Worm (Caenorhabditis elegans) whole organism, L1 larva: ENCODE measurements around the gene ZC412.5.

Experiments
- C16A3.4 ChIP-seq: fragments of 150-350 bp; optimal IDR thresholded peaks from 2 replicates; lab custom pipeline; 2014; ENCODE audit warnings: missing biosample characterization, missing genetic modification characterization
- Y116A8C.19 ChIP-seq: sonication (generic microtip); optimal IDR thresholded peaks from 2 replicates; lab custom pipeline; 2016; ENCODE audit warnings: missing compliant biosample characterization, missing genetic modification characterization, borderline replicate concordance
- ama-1 ChIP-seq: fragments of 150-350 bp; optimal IDR thresholded peaks from 2 replicates; lab custom pipeline; 2014
- ceh-8 ChIP-seq: fragments of 200-800 bp; sonication (Bioruptor generic); optimal IDR thresholded peaks from 2 replicates; lab custom pipeline; 2018; ENCODE audit warnings: mild to moderate bottlenecking, missing genetic modification characterization, moderate library complexity, missing compliant biosample characterization
- ceh-82 ChIP-seq, 3 experiments: fragments of 150-350 bp in 1 of 3; sonication (generic microtip) in 2 of 3; optimal IDR thresholded peaks; 2 replicates each; lab custom pipeline; 2014 to 2017; ENCODE audit warnings: missing biosample characterization in 3 of 3, missing genetic modification characterization in 3 of 3
- ces-1 ChIP-seq: fragments of 150-350 bp; optimal IDR thresholded peaks from 2 replicates; lab custom pipeline; 2014; ENCODE audit warnings: missing biosample characterization, missing genetic modification reagents, missing genetic modification characterization
- dpl-1 ChIP-seq, 3 experiments: fragments of 150-350 bp in 2 of 3; sonication (generic microtip) in 1 of 3; optimal IDR thresholded peaks; 2 replicates each; lab custom pipeline; 2014 to 2017; ENCODE audit warnings: missing biosample characterization in 3 of 3, missing genetic modification characterization in 3 of 3, missing genetic modification reagents in 3 of 3
- dsc-1 ChIP-seq: sonication (generic microtip); optimal IDR thresholded peaks from 2 replicates; lab custom pipeline; 2016; ENCODE audit warnings: mild to moderate bottlenecking, missing genetic modification characterization, missing compliant biosample characterization
- efl-1 ChIP-seq, 4 experiments: fragments of 150-350 bp; optimal IDR thresholded peaks in 3 of 4; peaks in 1 of 4; 1 replicate in 1 of 4; 2 replicates in 3 of 4; lab custom pipeline; 2014; ENCODE audit warnings: missing biosample characterization in 2 of 4, missing genetic modification characterization in 2 of 4, missing genetic modification reagents in 2 of 4
- efl-3 ChIP-seq: fragments of 200-800 bp; sonication (Bioruptor generic); optimal IDR thresholded peaks from 2 replicates; lab custom pipeline; 2018; ENCODE audit warnings: mild to moderate bottlenecking, missing genetic modification characterization, missing compliant biosample characterization
- egl-27 ChIP-seq, 2 experiments: fragments of 150-350 bp in 1 of 2; sonication (generic microtip); optimal IDR thresholded peaks; 3 replicates each; lab custom pipeline; 2017 to 2018; ENCODE audit warnings: missing biosample characterization in 2 of 2, missing genetic modification characterization in 2 of 2, missing genetic modification reagents in 2 of 2
- ets-5 ChIP-seq: fragments of 200-800 bp; sonication (Bioruptor generic); IDR thresholded peaks from 2 replicates; pipeline ENCODE4 v1.3.6; 2022; ENCODE audit warnings: missing genetic modification characterization, missing compliant biosample characterization
- fkh-10 ChIP-seq: sonication (generic microtip); optimal IDR thresholded peaks from 2 replicates; lab custom pipeline; 2017; ENCODE audit warnings: missing biosample characterization, missing genetic modification reagents, missing genetic modification characterization
- hlh-17 ChIP-seq: fragments of 200-800 bp; sonication (Bioruptor generic); optimal IDR thresholded peaks from 2 replicates; lab custom pipeline; 2018; ENCODE audit warnings: missing genetic modification characterization, mild to moderate bottlenecking, missing compliant biosample characterization, moderate library complexity, borderline replicate concordance
- lin-13 ChIP-seq: fragments of 150-350 bp; optimal IDR thresholded peaks from 2 replicates; lab custom pipeline; 2014; ENCODE audit warnings: missing biosample characterization, missing genetic modification reagents, missing genetic modification characterization
- lin-14 ChIP-seq: fragments of 200-800 bp; sonication (Bioruptor generic); optimal IDR thresholded peaks from 2 replicates; lab custom pipeline; 2018; ENCODE audit warnings: mild to moderate bottlenecking, missing genetic modification characterization, moderate library complexity, missing compliant biosample characterization
- lin-39 ChIP-seq: fragments of 150-350 bp; optimal IDR thresholded peaks from 2 replicates; lab custom pipeline; 2014; ENCODE audit warnings: missing biosample characterization, missing genetic modification reagents, missing genetic modification characterization
- lsy-2 ChIP-seq, 2 experiments: fragments of 150-350 bp; optimal IDR thresholded peaks; 2 replicates each; lab custom pipeline; 2014; ENCODE audit warnings: missing biosample characterization in 2 of 2, missing genetic modification characterization in 2 of 2
- mdl-1 ChIP-seq, 2 experiments: fragments of 150-350 bp; optimal IDR thresholded peaks; 2 replicates each; lab custom pipeline; 2014 to 2017; ENCODE audit warnings: missing biosample characterization in 2 of 2, missing genetic modification characterization in 2 of 2, inconsistent platforms in 1 of 2
- mef-2 ChIP-seq: fragments of 150-350 bp; optimal IDR thresholded peaks from 2 replicates; lab custom pipeline; 2014; ENCODE audit warnings: missing biosample characterization, missing genetic modification characterization
- mep-1 ChIP-seq: fragments of 150-350 bp; optimal IDR thresholded peaks from 2 replicates; lab custom pipeline; 2014; ENCODE audit warnings: missing biosample characterization, missing genetic modification characterization
- nhr-19 ChIP-seq: fragments of 200-800 bp; sonication (Bioruptor generic); conservative IDR thresholded peaks from 2 replicates; pipeline ENCODE4 v1.3.6; 2022; ENCODE audit warnings: missing genetic modification characterization, missing compliant biosample characterization
- nhr-20 ChIP-seq: sonication (generic microtip); optimal IDR thresholded peaks from 2 replicates; lab custom pipeline; 2016; ENCODE audit warnings: mild to moderate bottlenecking, missing genetic modification characterization, missing compliant biosample characterization
- nhr-237 ChIP-seq: fragments of 150-350 bp; optimal IDR thresholded peaks from 2 replicates; lab custom pipeline; 2014; ENCODE audit warnings: missing biosample characterization, missing genetic modification characterization
- nhr-28 ChIP-seq: fragments of 150-350 bp; optimal IDR thresholded peaks from 2 replicates; lab custom pipeline; 2014; ENCODE audit warnings: missing biosample characterization, missing genetic modification characterization
- nhr-47 ChIP-seq: sonication (generic microtip); optimal IDR thresholded peaks from 2 replicates; lab custom pipeline; 2016; ENCODE audit warnings: mild to moderate bottlenecking, missing genetic modification characterization, moderate library complexity, missing compliant biosample characterization
- nhr-71 ChIP-seq: sonication (generic microtip); optimal IDR thresholded peaks from 2 replicates; lab custom pipeline; 2016; ENCODE audit warnings: mild to moderate bottlenecking, missing genetic modification characterization, moderate library complexity, missing compliant biosample characterization
- pag-3 ChIP-seq: sonication (generic microtip); optimal IDR thresholded peaks from 2 replicates; lab custom pipeline; 2017; ENCODE audit warnings: missing genetic modification characterization, mild to moderate bottlenecking, missing compliant biosample characterization, antibody characterized with exemption, borderline replicate concordance; ENCODE audit not compliant: insufficient read depth
- pqm-1 ChIP-seq: sonication (generic microtip); optimal IDR thresholded peaks from 3 replicates; lab custom pipeline; 2017; ENCODE audit warnings: missing biosample characterization, missing genetic modification characterization
- rnt-1 ChIP-seq: sonication (generic microtip); optimal IDR thresholded peaks from 2 replicates; lab custom pipeline; 2016; ENCODE audit warnings: mild to moderate bottlenecking, missing genetic modification characterization, moderate library complexity, missing compliant biosample characterization
- skn-1 ChIP-seq: fragments of 150-350 bp; optimal IDR thresholded peaks from 2 replicates; lab custom pipeline; 2014; ENCODE audit warnings: missing biosample characterization, missing genetic modification characterization
- snu-23 ChIP-seq: sonication (generic microtip); optimal IDR thresholded peaks from 2 replicates; lab custom pipeline; 2016; ENCODE audit warnings: missing genetic modification characterization, missing compliant biosample characterization
- sox-4 ChIP-seq: sonication (generic microtip); optimal IDR thresholded peaks from 2 replicates; lab custom pipeline; 2016; ENCODE audit warnings: missing genetic modification characterization, missing compliant biosample characterization
- sptf-1 ChIP-seq: fragments of 150-350 bp; optimal IDR thresholded peaks from 2 replicates; lab custom pipeline; 2014; ENCODE audit warnings: missing biosample characterization, missing genetic modification characterization
- sup-37 ChIP-seq: fragments of 200-800 bp; sonication (Bioruptor generic); optimal IDR thresholded peaks from 2 replicates; lab custom pipeline; 2018; ENCODE audit warnings: mild to moderate bottlenecking, missing genetic modification characterization, missing compliant biosample characterization
- swsn-7 ChIP-seq: sonication (generic microtip); optimal IDR thresholded peaks from 2 replicates; lab custom pipeline; 2016; ENCODE audit warnings: missing genetic modification characterization, missing compliant biosample characterization
- tbx-2 ChIP-seq: sonication (generic microtip); optimal IDR thresholded peaks from 2 replicates; lab custom pipeline; 2016; ENCODE audit warnings: missing genetic modification characterization, missing compliant biosample characterization
- unc-130 ChIP-seq: fragments of 150-350 bp; optimal IDR thresholded peaks from 2 replicates; lab custom pipeline; 2017; ENCODE audit warnings: missing biosample characterization, missing genetic modification characterization, inconsistent platforms
- unc-86 ChIP-seq: sonication (generic microtip); optimal IDR thresholded peaks from 2 replicates; lab custom pipeline; 2016; ENCODE audit warnings: missing genetic modification characterization, missing compliant biosample characterization
- xbp-1 ChIP-seq: sonication (generic microtip); optimal IDR thresholded peaks from 2 replicates; lab custom pipeline; 2016; ENCODE audit warnings: missing genetic modification characterization, missing compliant biosample characterization

Gene ZC412.5

DNA sequence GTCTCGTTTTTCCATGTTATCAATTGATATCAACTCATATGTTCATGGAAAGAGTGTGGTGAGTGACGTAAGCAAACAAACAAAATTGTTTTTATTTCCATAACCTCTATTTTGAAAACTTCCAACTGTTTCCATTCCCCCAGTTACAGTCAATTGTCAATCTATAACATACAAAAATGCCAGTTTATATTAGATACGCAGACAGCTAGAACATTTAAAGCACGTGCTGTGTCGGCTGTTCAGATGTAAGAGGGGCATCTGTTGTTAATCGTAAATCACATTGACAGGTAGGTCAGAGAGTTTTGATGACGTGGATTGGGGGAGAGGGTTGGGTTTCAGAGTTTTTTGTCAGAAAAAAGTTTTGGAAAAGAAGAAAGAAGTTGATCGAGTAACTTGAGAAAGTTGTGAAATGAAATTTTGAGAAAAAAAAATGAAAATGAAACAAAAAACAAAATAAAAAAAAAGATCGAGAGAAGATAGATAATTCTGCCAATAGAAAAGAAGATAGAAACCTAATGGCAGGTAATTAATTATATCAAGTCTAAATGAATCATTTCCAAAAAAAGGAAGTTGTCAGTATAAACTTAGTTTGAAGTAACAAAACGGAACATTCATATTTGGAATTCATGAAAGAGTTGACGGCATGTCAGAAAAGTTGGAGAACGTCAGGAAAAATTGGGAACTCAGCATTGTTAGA lies 26.6 kb downstream of the ZC412.5 start (continued):
- peak; percentile 71 for TF ChIP-seq xbp-1 (tag; lab: Kevin White, UChicago)
- TF ChIP-seq egl-27 (tag; optimal IDR thresholded peaks at IDR 0.05; lab: Kevin White, UChicago) = no peak
- peak; percentile 27 for TF ChIP-seq skn-1 (tag; lab: Kevin White, UChicago)
- no peak for TF ChIP-seq unc-86
- no peak for TF ChIP-seq ceh-82 (tag; optimal IDR thresholded peaks at IDR 0.05; lab: Kevin White, UChicago)
- peak; percentile 63 for TF ChIP-seq dsc-1
- TF ChIP-seq ceh-8 = no peak
- no peak for TF ChIP-seq sup-37 (GFP tag; lab: Kevin White, UChicago)
- peak; percentile 48 for TF ChIP-seq swsn-7 (tag; lab: Kevin White, UChicago)
- TF ChIP-seq ets-5 (GFP tag; lab: Robert Waterston, UW) = no peak

DNA sequence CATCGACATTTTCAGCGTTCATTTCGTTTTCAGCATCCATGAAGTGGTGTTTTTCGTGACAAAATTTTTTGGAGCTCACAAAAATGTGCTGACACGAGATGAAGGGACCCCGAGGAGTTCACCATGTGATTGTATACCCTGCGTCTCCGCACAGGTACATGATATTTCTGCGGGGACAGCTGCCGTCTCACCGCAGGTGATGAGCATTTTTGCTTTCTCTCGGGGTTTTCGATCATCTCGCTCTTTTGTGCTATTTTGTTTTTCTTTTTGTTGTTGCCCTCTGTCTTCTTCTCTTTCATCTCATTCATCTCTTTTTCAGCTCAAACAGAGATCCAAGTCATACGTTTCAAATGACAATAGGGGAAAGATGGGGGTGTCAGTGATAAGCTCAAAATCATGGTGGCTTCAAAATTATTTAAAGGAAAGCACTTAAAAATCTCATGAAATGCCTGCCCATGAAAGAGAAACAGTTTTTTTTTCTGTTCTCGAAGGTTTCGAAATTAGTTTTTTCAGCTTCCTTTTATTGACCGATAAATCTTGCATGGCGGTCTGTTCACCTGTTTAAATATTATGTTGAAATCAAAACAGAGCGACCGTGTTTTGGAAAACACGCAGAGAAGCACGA lies 27.9 kb downstream of the ZC412.5 start, which contains the start of gene ret-1:
Gene ret-1 (minus strand): TSS at position 123 of the 625 bp plus-strand sequence.
- TF ChIP-seq efl-1 (optimal IDR thresholded peaks at IDR 0.05; lab: Kevin White, UChicago) = peak; percentile 16 to 45
- peak in 1 of 2 experiments; percentile 88 for TF ChIP-seq efl-1 (GFP tag; optimal IDR thresholded peaks at IDR 0.05 in 1 of 2; lab: Kevin White, UChicago)
- peak; percentile 87 for TF ChIP-seq nhr-71 (tag; lab: Kevin White, UChicago)
- peak; percentile 29 for TF ChIP-seq swsn-7 (tag; lab: Kevin White, UChicago)
- peak; percentile 11 for TF ChIP-seq lin-39 (tag; lab: Kevin White, UChicago)
- no peak for TF ChIP-seq efl-3
- no peak for TF ChIP-seq sptf-1
- no peak for TF ChIP-seq nhr-28 (tag; lab: Kevin White, UChicago)
- TF ChIP-seq mef-2 (tag; lab: Kevin White, UChicago) = no peak
- TF ChIP-seq tbx-2 = peak; percentile 31
- peak; percentile 72 for TF ChIP-seq snu-23 (GFP tag; lab: Kevin White, UChicago)
- peak; percentile 81 for TF ChIP-seq lin-14 (GFP tag; lab: Kevin White, UChicago)
- peak; percentile 21 for TF ChIP-seq nhr-47
- no peak for TF ChIP-seq Y116A8C.19
- TF ChIP-seq pqm-1 = no peak
- no peak for TF ChIP-seq fkh-10 (GFP tag; lab: Kevin White, UChicago)
- TF ChIP-seq hlh-17 (GFP tag; lab: Kevin White, UChicago) = no peak
- TF ChIP-seq mdl-1 (tag; optimal IDR thresholded peaks at IDR 0.05; lab: Kevin White, UChicago) = peak in 1 of 2 experiments; percentile 59
- peak; percentile 44 for TF ChIP-seq mep-1 (tag; lab: Kevin White, UChicago)
- TF ChIP-seq nhr-237 (tag; lab: Kevin White, UChicago) = no peak
- no peak for TF ChIP-seq sox-4 (tag; lab: Kevin White, UChicago)
- TF ChIP-seq pag-3 (tag; lab: Kevin White, UChicago) = peak; percentile 18
- TF ChIP-seq ces-1 = no peak
- TF ChIP-seq lin-13 (GFP tag; lab: Kevin White, UChicago) = peak; percentile 43
- TF ChIP-seq xbp-1 (tag; lab: Kevin White, UChicago) = peak; percentile 31
- no peak for TF ChIP-seq ama-1 (lab: Kevin White, UChicago)
- TF ChIP-seq dpl-1 (GFP tag; optimal IDR thresholded peaks at IDR 0.05; lab: Kevin White, UChicago) = peak in 1 of 3 experiments; percentile 10
- TF ChIP-seq nhr-20 = peak; percentile 58
- peak; percentile 93 for TF ChIP-seq rnt-1 (tag; lab: Kevin White, UChicago)
- TF ChIP-seq lsy-2 (tag; optimal IDR thresholded peaks at IDR 0.05; lab: Kevin White, UChicago) = peak; percentile 52 to 56
- peak; percentile 80 for TF ChIP-seq nhr-19 (GFP tag; lab: Robert Waterston, UW)
- TF ChIP-seq C16A3.4 (tag; lab: Kevin White, UChicago) = peak; percentile 9
- peak; percentile 13 for TF ChIP-seq unc-130
